Worm (Caenorhabditis elegans) whole organism, mixed stage, embryonic: ENCODE measurements around the gene zif-1.

Source experiments
- M03D4.4 ChIP-seq: sonication (generic microtip); optimal IDR thresholded peaks from 2 replicates; lab custom pipeline; 2017; ENCODE audit warnings: mild to moderate bottlenecking, missing genetic modification characterization, missing compliant biosample characterization
- bed-3 ChIP-seq: fragments of 200-800 bp; sonication (Bioruptor generic); optimal IDR thresholded peaks from 3 replicates; lab custom pipeline; 2018; ENCODE audit warnings: mild to moderate bottlenecking, missing genetic modification characterization, moderate library complexity, missing compliant biosample characterization
- blmp-1 ChIP-seq: fragments of 150-350 bp; optimal IDR thresholded peaks from 2 replicates; lab custom pipeline; 2014; ENCODE audit warnings: missing biosample characterization, missing genetic modification characterization
- ceh-39 ChIP-seq: fragments of 150-350 bp; optimal IDR thresholded peaks from 2 replicates; lab custom pipeline; 2014; ENCODE audit warnings: missing biosample characterization, missing genetic modification characterization
- ces-1 ChIP-seq: fragments of 150-350 bp; optimal IDR thresholded peaks from 2 replicates; lab custom pipeline; 2014; ENCODE audit warnings: missing biosample characterization, missing genetic modification reagents, missing genetic modification characterization
- cnd-1 ChIP-seq: fragments of 200-800 bp; sonication (Bioruptor generic); optimal IDR thresholded peaks from 2 replicates; lab custom pipeline; 2018; ENCODE audit warnings: mild to moderate bottlenecking, missing genetic modification characterization, missing compliant biosample characterization
- drap-1 ChIP-seq: fragments of 200-800 bp; sonication (Bioruptor generic); optimal IDR thresholded peaks from 3 replicates; lab custom pipeline; 2018; ENCODE audit warnings: mild to moderate bottlenecking, missing genetic modification characterization, missing compliant biosample characterization
- elt-1 ChIP-seq: sonication (generic microtip); optimal IDR thresholded peaks from 2 replicates; lab custom pipeline; 2017; ENCODE audit warnings: missing genetic modification characterization, mild to moderate bottlenecking, missing compliant biosample characterization, antibody characterized with exemption, moderate library complexity, borderline replicate concordance; ENCODE audit not compliant: insufficient read depth
- elt-3 ChIP-seq: fragments of 150-350 bp; optimal IDR thresholded peaks from 2 replicates; lab custom pipeline; 2014; ENCODE audit warnings: missing biosample characterization, missing genetic modification characterization
- flh-1 ChIP-seq: fragments of 200-800 bp; sonication (Bioruptor generic); optimal IDR thresholded peaks from 2 replicates; lab custom pipeline; 2018; ENCODE audit warnings: mild to moderate bottlenecking, missing genetic modification characterization, moderate library complexity, missing compliant biosample characterization
- ham-2 ChIP-seq: fragments of 200-800 bp; sonication (Bioruptor generic); optimal IDR thresholded peaks from 2 replicates; lab custom pipeline; 2018; ENCODE audit warnings: mild to moderate bottlenecking, missing genetic modification characterization, missing compliant biosample characterization
- hlh-1 ChIP-seq: fragments of 150-350 bp; optimal IDR thresholded peaks from 2 replicates; lab custom pipeline; 2014; ENCODE audit warnings: missing biosample characterization, missing genetic modification reagents, missing genetic modification characterization
- lin-13 ChIP-seq: fragments of 150-350 bp; optimal IDR thresholded peaks from 2 replicates; lab custom pipeline; 2014; ENCODE audit warnings: missing biosample characterization, missing genetic modification characterization
- lsy-2 ChIP-seq: fragments of 150-350 bp; optimal IDR thresholded peaks from 2 replicates; lab custom pipeline; 2014; ENCODE audit warnings: missing biosample characterization, missing genetic modification characterization
- mab-5 ChIP-seq: fragments of 150-350 bp; optimal IDR thresholded peaks from 2 replicates; lab custom pipeline; 2014; ENCODE audit warnings: missing biosample characterization, missing genetic modification characterization
- mls-2 ChIP-seq: sonication (generic microtip); optimal IDR thresholded peaks from 2 replicates; lab custom pipeline; 2016; ENCODE audit warnings: mild to moderate bottlenecking, missing genetic modification characterization, moderate library complexity, missing compliant biosample characterization
- nhr-2 ChIP-seq: fragments of 150-350 bp; optimal IDR thresholded peaks from 2 replicates; lab custom pipeline; 2014; ENCODE audit warnings: missing biosample characterization, missing genetic modification characterization
- nhr-237 ChIP-seq: fragments of 150-350 bp; optimal IDR thresholded peaks from 2 replicates; lab custom pipeline; 2014; ENCODE audit warnings: missing biosample characterization, missing genetic modification characterization
- nhr-28 ChIP-seq: fragments of 150-350 bp; optimal IDR thresholded peaks from 2 replicates; lab custom pipeline; 2014; ENCODE audit warnings: missing biosample characterization, missing genetic modification characterization
- nhr-76 ChIP-seq: sonication (generic microtip); optimal IDR thresholded peaks from 2 replicates; lab custom pipeline; 2017; ENCODE audit warnings: missing biosample characterization, missing genetic modification characterization
- pha-4 ChIP-seq: fragments of 150-350 bp; optimal IDR thresholded peaks from 2 replicates; lab custom pipeline; 2018; ENCODE audit warnings: missing biosample characterization, missing genetic modification reagents, missing genetic modification characterization
- snpc-4 ChIP-seq: fragments of 150-350 bp; optimal IDR thresholded peaks from 2 replicates; lab custom pipeline; 2014; ENCODE audit warnings: missing biosample characterization, missing genetic modification characterization
- sptf-1 ChIP-seq: sonication (generic microtip); optimal IDR thresholded peaks from 2 replicates; lab custom pipeline; 2017; ENCODE audit warnings: mild to moderate bottlenecking, missing genetic modification characterization, moderate library complexity, missing compliant biosample characterization
- unc-120 ChIP-seq: sonication (generic microtip); optimal IDR thresholded peaks from 2 replicates; lab custom pipeline; 2017; ENCODE audit warnings: missing genetic modification characterization, missing compliant biosample characterization; ENCODE audit not compliant: poor library complexity, severe bottlenecking
- unc-39 ChIP-seq: fragments of 150-350 bp; optimal IDR thresholded peaks from 2 replicates; lab custom pipeline; 2014; ENCODE audit warnings: missing biosample characterization, missing genetic modification characterization
- zip-8 ChIP-seq: fragments of 150-350 bp; optimal IDR thresholded peaks from 2 replicates; lab custom pipeline; 2014; ENCODE audit warnings: missing biosample characterization, missing genetic modification characterization
- ztf-11 ChIP-seq: fragments of 150-350 bp; optimal IDR thresholded peaks from 2 replicates; lab custom pipeline; 2014; ENCODE audit warnings: missing biosample characterization, missing genetic modification characterization

zif-1 gene

DNA sequence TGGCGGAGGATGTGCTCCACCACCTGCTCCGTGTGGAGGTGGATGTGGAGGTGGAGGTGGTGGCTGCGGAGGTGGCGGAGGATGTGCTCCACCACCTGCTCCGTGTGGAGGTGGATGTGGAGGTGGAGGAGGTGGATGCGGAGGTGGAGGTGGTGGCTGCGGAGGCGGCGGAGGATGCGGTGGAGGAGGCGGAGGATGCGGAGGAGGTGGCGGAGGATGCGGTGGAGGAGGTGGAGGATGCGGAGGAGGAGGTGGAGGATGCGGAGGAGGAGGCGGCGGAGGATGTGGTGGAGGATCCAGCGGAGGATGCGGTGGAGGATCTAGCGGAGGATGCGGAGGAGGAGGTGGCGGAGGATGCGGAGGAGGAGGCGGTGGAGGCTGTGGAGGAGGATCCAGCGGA, 40.1 kb upstream of the zif-1 start:
- no peak for TF ChIP-seq nhr-2
- TF ChIP-seq cnd-1 (tag; lab: Kevin White, UChicago), result peak; percentile 40
- TF ChIP-seq M03D4.4, result no peak
- no peak for TF ChIP-seq blmp-1 (tag; lab: Kevin White, UChicago)
- TF ChIP-seq snpc-4 (tag; lab: Kevin White, UChicago), result no peak
- TF ChIP-seq elt-3, result no peak
- no peak for TF ChIP-seq ham-2 (GFP tag; lab: Kevin White, UChicago)
- peak; percentile 21 for TF ChIP-seq sptf-1 (tag; lab: Kevin White, UChicago)

DNA sequence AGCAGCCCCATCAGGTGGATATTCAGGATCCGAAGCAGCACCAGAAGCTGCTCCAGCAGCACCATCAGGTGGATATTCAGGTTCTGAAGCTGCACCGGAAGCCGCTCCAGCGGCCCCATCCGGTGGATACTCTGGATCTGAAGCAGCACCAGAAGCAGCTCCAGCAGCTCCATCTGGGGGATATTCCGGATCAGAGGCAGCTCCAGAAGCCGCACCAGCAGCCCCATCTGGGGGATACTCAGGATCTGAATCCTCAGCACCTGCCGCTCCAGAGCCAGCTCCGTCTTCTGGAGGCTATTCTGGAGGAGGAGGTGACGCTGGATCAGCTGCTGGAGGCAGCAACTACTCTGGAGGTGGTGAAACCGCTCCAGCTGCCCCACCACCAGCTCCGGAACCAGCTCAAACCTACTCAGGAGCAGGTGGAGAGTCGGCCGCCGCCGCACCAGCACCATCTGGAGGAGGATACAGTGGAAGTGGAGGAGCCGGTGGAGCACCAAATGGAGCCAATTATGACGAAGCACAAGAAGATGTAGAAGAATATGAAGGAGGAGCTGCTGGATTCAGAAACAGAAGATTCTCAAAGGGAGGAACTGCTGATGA, 37.8 kb upstream of the zif-1 start:
- TF ChIP-seq cnd-1 (tag; lab: Kevin White, UChicago) (no peak), mab-5 (tag; lab: Kevin White, UChicago) (no peak), hlh-1 (tag; lab: Kevin White, UChicago) (no peak), lin-13 (tag; lab: Kevin White, UChicago) (no peak), nhr-28 (no peak)

DNA sequence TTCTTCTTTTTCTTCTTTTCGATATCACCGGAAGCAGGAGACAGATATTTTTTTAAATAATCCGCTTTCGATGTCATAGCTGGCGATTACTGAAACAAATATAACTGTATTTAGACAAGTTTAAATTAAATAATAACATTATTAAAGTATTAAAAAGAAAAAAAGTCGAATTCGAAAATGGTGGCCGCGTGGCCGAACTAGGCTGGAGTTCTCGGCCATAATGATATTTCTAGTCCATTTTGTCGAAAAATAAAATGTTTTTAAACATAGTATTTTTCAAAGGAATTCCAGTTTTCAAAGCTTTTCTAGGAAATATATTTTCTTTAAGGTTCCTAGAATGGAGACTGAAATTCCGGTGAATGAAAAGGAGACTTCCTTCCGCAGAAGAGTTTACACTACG, 34.9 kb upstream of the zif-1 start, which contains the start of the genes bud-13 and rpap-2:
Gene bud-13, minus strand, starts transcription at position 89 of the 400 bp plus-strand sequence.
Gene rpap-2, plus strand, starts transcription at position 329 of the 400 bp plus-strand sequence.
- no peak for TF ChIP-seq blmp-1 (tag; lab: Kevin White, UChicago)
- no peak for TF ChIP-seq lin-13 (tag; lab: Kevin White, UChicago)
- no peak for TF ChIP-seq unc-120 (tag; lab: Kevin White, UChicago)
- TF ChIP-seq elt-3, result no peak
- TF ChIP-seq zip-8 (tag; lab: Kevin White, UChicago), result no peak
- TF ChIP-seq snpc-4 (tag; lab: Kevin White, UChicago), result no peak
- no peak for TF ChIP-seq nhr-76 (tag; lab: Kevin White, UChicago)
- TF ChIP-seq nhr-237 (tag; lab: Kevin White, UChicago), result no peak
- no peak for TF ChIP-seq flh-1

DNA sequence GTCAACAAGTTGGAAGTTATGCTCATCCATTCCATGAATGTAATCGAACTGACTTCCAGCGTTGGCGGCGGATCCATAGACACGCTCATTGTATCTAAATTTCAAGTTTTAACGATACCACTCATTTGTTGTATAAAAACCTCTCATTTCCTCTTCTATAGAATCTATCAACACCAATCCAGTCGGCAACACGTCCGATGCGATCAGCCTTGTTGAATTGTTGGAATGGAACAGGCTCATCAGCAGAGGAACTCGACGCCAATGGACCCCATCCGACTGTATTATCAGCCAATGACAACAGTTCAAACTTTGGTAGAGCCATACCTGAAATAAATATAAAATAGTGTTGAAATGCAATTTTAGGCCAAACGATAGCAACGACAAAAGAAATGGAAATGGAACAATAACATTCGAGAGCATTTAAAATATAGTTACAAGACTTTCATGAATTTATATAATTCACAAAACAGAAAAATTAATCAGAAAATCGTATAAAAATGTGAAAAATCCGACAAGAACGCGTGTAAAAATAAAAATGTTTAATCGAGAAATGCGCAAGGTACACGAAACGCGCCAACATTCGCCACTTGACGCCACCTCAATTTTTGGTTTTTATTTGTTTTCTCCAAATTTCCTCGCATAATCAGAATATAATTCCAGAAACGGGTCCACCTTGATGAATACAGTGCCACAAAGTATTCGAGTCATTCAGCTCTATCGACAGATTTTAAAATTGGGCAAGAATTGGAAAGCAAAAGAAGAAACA, 31.1 kb upstream of the zif-1 start, which contains the start of the genes eif-3.D and R08D7.4:
Gene eif-3.D, minus strand, starts transcription at position 324 of the 766 bp plus-strand sequence.
Gene R08D7.4, plus strand, starts transcription at position 638 of the 766 bp plus-strand sequence.
- TF ChIP-seq mab-5 (tag; lab: Kevin White, UChicago) (no peak), cnd-1 (tag; lab: Kevin White, UChicago) (peak; percentile 9), pha-4 (tag; lab: Kevin White, UChicago) (peak; percentile 49), unc-120 (tag; lab: Kevin White, UChicago) (peak; percentile 37), nhr-237 (tag; lab: Kevin White, UChicago) (peak; percentile 33), drap-1 (GFP tag; lab: Kevin White, UChicago) (no peak), sptf-1 (tag; lab: Kevin White, UChicago) (peak; percentile 79), elt-1 (tag; lab: Kevin White, UChicago) (no peak), mls-2 (peak; percentile 64), bed-3 (GFP tag; lab: Kevin White, UChicago) (peak; percentile 16), ces-1 (GFP tag; lab: Kevin White, UChicago) (no peak), nhr-2 (no peak), lin-13 (tag; lab: Kevin White, UChicago) (peak; percentile 31), elt-3 (no peak), unc-39 (tag; lab: Kevin White, UChicago) (no peak), ztf-11 (peak; percentile 46), lsy-2 (tag; lab: Kevin White, UChicago) (peak; percentile 56), M03D4.4 (peak; percentile 58), ceh-39 (tag; lab: Kevin White, UChicago) (no peak)

DNA sequence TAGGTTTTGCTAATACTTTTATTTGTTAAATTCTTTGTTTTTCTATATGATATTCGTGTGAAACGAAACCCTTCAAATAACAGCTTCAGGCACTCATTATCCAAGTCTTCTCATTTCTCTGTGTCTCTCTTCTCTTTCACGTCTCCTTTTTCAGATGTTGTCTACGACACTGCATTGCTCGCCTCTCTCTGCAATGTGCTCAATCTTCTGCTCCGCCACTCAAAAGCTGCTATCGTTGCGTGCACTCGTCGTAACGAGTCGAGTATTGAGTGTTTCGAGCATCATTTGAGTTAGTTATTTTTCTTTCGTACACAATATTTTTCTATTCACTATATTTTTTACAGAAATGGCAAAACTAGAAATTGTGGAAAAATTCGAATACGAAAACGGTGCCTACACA, 29.4 kb upstream of the zif-1 start:
- TF ChIP-seq ztf-11 (no peak), ces-1 (GFP tag; lab: Kevin White, UChicago) (peak; percentile 28)

DNA sequence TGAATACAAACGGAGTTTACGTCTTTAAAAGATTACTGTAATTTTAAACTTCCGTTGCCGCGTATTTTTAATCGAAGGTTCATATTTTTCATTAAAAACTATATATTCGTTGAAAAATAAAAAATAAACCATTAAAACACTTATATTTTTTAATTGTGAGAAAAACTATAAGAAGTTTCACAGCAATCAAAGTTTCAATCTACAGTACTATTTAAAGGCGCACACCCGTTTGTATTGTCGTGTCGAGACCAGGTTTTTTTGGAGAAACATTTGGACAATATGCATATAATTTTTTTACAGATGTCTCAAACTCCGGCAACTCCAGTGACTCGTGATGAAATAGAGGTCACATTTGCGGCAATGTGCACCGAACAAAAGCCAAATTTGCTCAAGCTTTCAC, 28.8 kb upstream of the zif-1 start, which contains the start of gene R08D7.5:
Gene R08D7.5, plus strand, starts transcription at position 301 of the 400 bp plus-strand sequence.
- TF ChIP-seq ztf-11 (no peak), hlh-1 (tag; lab: Kevin White, UChicago) (no peak)
- TF ChIP-seq, all 35 proteins: peak for 0
